Worm (Caenorhabditis elegans) whole organism, L2 larva: ENCODE data around the gene msp-77.

Experiments used
- ama-1 ChIP-seq: fragments of 150-350 bp; optimal IDR thresholded peaks from 2 replicates; lab custom pipeline; 2018; ENCODE audit warnings: inconsistent platforms
- blmp-1 ChIP-seq: sonication (generic microtip); optimal IDR thresholded peaks from 2 replicates; lab custom pipeline; 2017; ENCODE audit warnings: missing genetic modification characterization, mild to moderate bottlenecking, missing compliant biosample characterization, antibody characterized with exemption, moderate library complexity; ENCODE audit not compliant: insufficient read depth
- elt-1 ChIP-seq: fragments of 150-350 bp; optimal IDR thresholded peaks from 2 replicates; lab custom pipeline; 2014; ENCODE audit warnings: missing biosample characterization, missing genetic modification characterization
- elt-3 ChIP-seq: sonication (generic microtip); optimal IDR thresholded peaks from 2 replicates; lab custom pipeline; 2017; ENCODE audit warnings: missing biosample characterization, missing genetic modification characterization
- fos-1 ChIP-seq: fragments of 150-350 bp; optimal IDR thresholded peaks from 2 replicates; lab custom pipeline; 2014; ENCODE audit warnings: missing biosample characterization, missing genetic modification characterization
- lin-13 ChIP-seq: fragments of 150-350 bp; optimal IDR thresholded peaks from 2 replicates; lab custom pipeline; 2014; ENCODE audit warnings: missing biosample characterization, missing genetic modification reagents, missing genetic modification characterization
- mdl-1 ChIP-seq, 2 experiments: fragments of 150-350 bp in 1 of 2; sonication (generic microtip) in 1 of 2; optimal IDR thresholded peaks; 2 replicates each; lab custom pipeline; 2017; ENCODE audit warnings: missing biosample characterization in 2 of 2, missing genetic modification characterization in 2 of 2
- nhr-25 ChIP-seq: fragments of 150-350 bp; sonication (generic microtip); optimal IDR thresholded peaks from 3 replicates; lab custom pipeline; 2014; ENCODE audit warnings: missing biosample characterization, missing genetic modification characterization

DNA sequence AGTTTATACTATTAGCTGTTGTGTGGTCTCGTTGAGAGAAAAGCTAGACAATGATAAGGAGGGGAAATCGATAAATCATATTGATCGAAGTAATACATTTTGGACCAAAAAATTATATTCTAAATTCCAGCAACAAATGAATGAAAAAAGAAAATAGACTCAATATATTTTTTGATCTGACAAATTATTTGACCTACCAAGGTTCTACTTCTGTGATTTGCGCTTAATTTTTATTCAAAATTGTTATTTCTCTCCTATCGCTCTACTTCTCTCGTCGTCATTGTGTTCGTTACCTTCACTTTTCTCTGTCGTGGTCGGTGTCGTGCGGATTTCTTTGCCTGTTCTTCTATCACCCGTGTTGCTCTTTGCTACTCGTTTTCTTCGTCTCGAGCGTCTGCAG lies 35.5 kb upstream of the msp-77 start:
- TF ChIP-seq fos-1 (tag; lab: Kevin White, UChicago) (no peak), blmp-1 (no peak), elt-1 (no peak), ama-1 (lab: Kevin White, UChicago) (no peak), elt-3 (tag; lab: Kevin White, UChicago) (no peak), lin-13 (GFP tag; lab: Kevin White, UChicago) (no peak), nhr-25 (tag; lab: Kevin White, UChicago) (no peak), mdl-1 (tag; optimal IDR thresholded peaks at IDR 0.05; lab: Kevin White, UChicago) (no peak)
